Worm (Caenorhabditis elegans) whole organism, L1 larva: Measurements from ENCODE around the gene sru-12.

Experiments used
- C16A3.4 ChIP-seq: fragments of 150-350 bp; optimal IDR thresholded peaks from 2 replicates; lab custom pipeline; 2014; ENCODE audit warnings: missing biosample characterization, missing genetic modification characterization
- aly-2 ChIP-seq: fragments of 150-350 bp; optimal IDR thresholded peaks from 2 replicates; lab custom pipeline; 2014; ENCODE audit warnings: missing biosample characterization, missing genetic modification characterization
- ama-1 ChIP-seq: fragments of 150-350 bp; optimal IDR thresholded peaks from 2 replicates; lab custom pipeline; 2014
- elt-3 ChIP-seq, 6 experiments: fragments of 150-350 bp in 1 of 6; sonication (generic microtip); optimal IDR thresholded peaks; 2 replicates each; lab custom pipeline; 2017 to 2018; ENCODE audit warnings: missing biosample characterization in 6 of 6, missing genetic modification characterization in 6 of 6, inconsistent platforms in 1 of 6
- fos-1 ChIP-seq: fragments of 150-350 bp; optimal IDR thresholded peaks from 2 replicates; lab custom pipeline; 2014; ENCODE audit warnings: missing biosample characterization, missing genetic modification characterization
- lir-3 ChIP-seq: sonication (generic microtip); optimal IDR thresholded peaks from 2 replicates; lab custom pipeline; 2016; ENCODE audit warnings: mild to moderate bottlenecking, missing genetic modification characterization, moderate library complexity, missing compliant biosample characterization; ENCODE audit not compliant: poor library complexity
- lsy-2 ChIP-seq, 2 experiments: fragments of 150-350 bp; optimal IDR thresholded peaks; 2 replicates each; lab custom pipeline; 2014; ENCODE audit warnings: missing biosample characterization in 2 of 2, missing genetic modification characterization in 2 of 2
- nhr-28 ChIP-seq: fragments of 150-350 bp; optimal IDR thresholded peaks from 2 replicates; lab custom pipeline; 2014; ENCODE audit warnings: missing biosample characterization, missing genetic modification characterization
- pqm-1 ChIP-seq: sonication (generic microtip); optimal IDR thresholded peaks from 3 replicates; lab custom pipeline; 2017; ENCODE audit warnings: missing biosample characterization, missing genetic modification characterization
- unc-130 ChIP-seq: fragments of 150-350 bp; optimal IDR thresholded peaks from 2 replicates; lab custom pipeline; 2017; ENCODE audit warnings: missing biosample characterization, missing genetic modification characterization, inconsistent platforms
- unc-62 ChIP-seq: fragments of 150-350 bp; optimal IDR thresholded peaks from 2 replicates; lab custom pipeline; 2014; ENCODE audit warnings: missing biosample characterization, missing genetic modification reagents, missing genetic modification characterization
- ztf-4 ChIP-seq: fragments of 150-350 bp; optimal IDR thresholded peaks from 2 replicates; lab custom pipeline; 2014; ENCODE audit warnings: missing biosample characterization, missing genetic modification characterization

DNA sequence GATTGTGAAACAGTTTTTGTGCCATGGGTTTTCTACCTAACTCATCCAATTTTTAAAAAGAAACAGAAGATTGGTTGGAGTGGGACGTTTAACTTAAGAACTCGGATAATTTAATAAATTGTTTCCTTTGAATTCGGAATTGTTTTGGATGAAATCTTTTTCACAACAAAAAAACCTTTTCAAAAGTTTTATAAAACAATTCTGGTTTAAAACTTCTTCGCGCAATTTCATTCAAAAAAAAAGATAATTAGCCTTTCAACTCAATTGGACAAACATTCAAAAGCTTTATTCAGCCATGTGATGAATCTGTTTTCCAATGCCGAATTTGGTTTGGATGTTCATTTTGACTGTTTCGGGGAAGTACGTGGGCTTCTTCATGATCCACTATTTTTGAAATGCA is 4.2 kb downstream of the sru-12 start, which contains the start of gene Y45F10B.12:
- TF ChIP-seq ztf-4 (tag; lab: Kevin White, UChicago) (no peak), nhr-28 (tag; lab: Kevin White, UChicago) (no peak), ama-1 (no peak), aly-2 (tag; lab: Kevin White, UChicago) (no peak), elt-3 (tag; optimal IDR thresholded peaks at IDR 0.05; lab: Kevin White, UChicago) (no peak), unc-130 (no peak), pqm-1 (tag; lab: Kevin White, UChicago) (no peak), fos-1 (tag; lab: Kevin White, UChicago) (no peak), lsy-2 (tag; optimal IDR thresholded peaks at IDR 0.05; lab: Kevin White, UChicago) (no peak), unc-62 (no peak), C16A3.4 (no peak), lir-3 (tag; lab: Kevin White, UChicago) (no peak)
